Comparison of ENCODE assay signal across 5 fruit fly cellular contexts in genomic region chr3L:129311-129816, dm6.
TF ChIP-seq lines count a peak whose summit lies in the region.

Pdk1 (plus strand) TSS chr3L:129450.

- TF ChIP-seq CTCF in whole organism, embryonic (GFP tag; optimal IDR thresholded peaks at IDR 0.05; lab: Kevin White, UChicago): no peak

TF ChIP-seq in whole organism, adult, 20 proteins besides CTCF, POLR2A, EP300 and RAD21 (continues in another document):
- TF ChIP-seq CG5204 (GFP tag; optimal IDR thresholded peaks at IDR 0.05; lab: Kevin White, UChicago): no peak
- TF ChIP-seq Crg-1 (GFP tag; optimal IDR thresholded peaks at IDR 0.05; lab: Kevin White, UChicago): peak; percentile 15
- peak; percentile 76 for TF ChIP-seq ovo (GFP tag; optimal IDR thresholded peaks at IDR 0.05; lab: Kevin White, UChicago)
- TF ChIP-seq cic (GFP tag; optimal IDR thresholded peaks at IDR 0.05; lab: Kevin White, UChicago): peak; percentile 92
- no peak for TF ChIP-seq Hr96 (GFP tag; optimal IDR thresholded peaks at IDR 0.05; lab: Kevin White, UChicago)
- no peak for TF ChIP-seq CG7045 (GFP tag; optimal IDR thresholded peaks at IDR 0.05; lab: Kevin White, UChicago)
- TF ChIP-seq pad (GFP tag; optimal IDR thresholded peaks at IDR 0.05; lab: Kevin White, UChicago): peak; percentile 71
- TF ChIP-seq CG1620 (GFP tag; optimal IDR thresholded peaks at IDR 0.05; lab: Kevin White, UChicago): no peak
- no peak for TF ChIP-seq Clk (GFP tag; optimal IDR thresholded peaks at IDR 0.05; lab: Kevin White, UChicago)
- TF ChIP-seq toe (GFP tag; optimal IDR thresholded peaks at IDR 0.05; lab: Kevin White, UChicago): no peak
- TF ChIP-seq tj (GFP tag; optimal IDR thresholded peaks at IDR 0.05; lab: Kevin White, UChicago): peak; percentile 63
- TF ChIP-seq CG12768 (GFP tag; optimal IDR thresholded peaks at IDR 0.05; lab: Kevin White, UChicago): peak; percentile 63
- no peak for TF ChIP-seq CG33017 (tag; optimal IDR thresholded peaks at IDR 0.05; lab: Kevin White, UChicago)
- TF ChIP-seq Mnt (GFP tag; optimal IDR thresholded peaks at IDR 0.05; lab: Kevin White, UChicago): peak; percentile 64
- peak; percentile 17 for TF ChIP-seq CG7101 (tag; optimal IDR thresholded peaks at IDR 0.05; lab: Kevin White, UChicago)
- TF ChIP-seq kay (GFP tag; lab: Kevin White, UChicago; ENCODE audit: borderline replicate concordance): peak; percentile 47
- TF ChIP-seq cnc (optimal IDR thresholded peaks at IDR 0.05; lab: Kevin White, UChicago): no peak
- no peak for TF ChIP-seq CG14711 (tag; optimal IDR thresholded peaks at IDR 0.05; lab: Kevin White, UChicago)
- TF ChIP-seq bab1 (GFP tag; optimal IDR thresholded peaks at IDR 0.05; lab: Kevin White, UChicago): peak; percentile 49

TF ChIP-seq in whole organism, embryonic, 481 proteins besides CTCF, POLR2A, EP300 and RAD21 (continues in another document):
- TF ChIP-seq Six4 (GFP tag; optimal IDR thresholded peaks at IDR 0.05; lab: Kevin White, UChicago): no peak
- peak; percentile 40 for TF ChIP-seq CG17385 (GFP tag; optimal IDR thresholded peaks at IDR 0.05; lab: Kevin White, UChicago)
- no peak for TF ChIP-seq CG2875 (GFP tag; optimal IDR thresholded peaks at IDR 0.05; lab: Kevin White, UChicago)
- TF ChIP-seq odd (GFP tag; optimal IDR thresholded peaks at IDR 0.05; lab: Kevin White, UChicago): no peak
- TF ChIP-seq Trl (optimal IDR thresholded peaks at IDR 0.05; lab: Kevin White, UChicago): peak; percentile 93 to 96
- peak; percentile 64 for TF ChIP-seq Trl (GFP tag; optimal IDR thresholded peaks at IDR 0.05; lab: Kevin White, UChicago)
- peak; percentile 40 for TF ChIP-seq CG5180 (GFP tag; optimal IDR thresholded peaks at IDR 0.05; lab: Kevin White, UChicago)
- TF ChIP-seq Bgb (GFP tag; IDR thresholded peaks at IDR 0.05; lab: Robert Waterston, UW; ENCODE audit: partially characterized antibody): peak; percentile 71
- peak; percentile 29 for TF ChIP-seq Dp (GFP tag; optimal IDR thresholded peaks at IDR 0.05; lab: Kevin White, UChicago)
- no peak for TF ChIP-seq gcm (GFP tag; optimal IDR thresholded peaks at IDR 0.05; lab: Kevin White, UChicago)
- peak; percentile 38 for TF ChIP-seq CG11398 (GFP tag; optimal IDR thresholded peaks at IDR 0.05; lab: Kevin White, UChicago)
- peak; percentile 79 for TF ChIP-seq CG3163 (GFP tag; optimal IDR thresholded peaks at IDR 0.05; lab: Kevin White, UChicago)
- peak; percentile 32; the same call in 1 of the 3 replicates for TF ChIP-seq mld (GFP tag; IDR thresholded peaks at IDR 0.05; lab: Robert Waterston, UW; ENCODE audit: partially characterized antibody)
- TF ChIP-seq abd-A (tag; optimal IDR thresholded peaks at IDR 0.05; lab: Kevin White, UChicago): peak; percentile 88
- TF ChIP-seq ato (GFP tag; IDR thresholded peaks at IDR 0.05; lab: Robert Waterston, UW; ENCODE audit: partially characterized antibody): peak; percentile 60
- TF ChIP-seq D19A (tag; optimal IDR thresholded peaks at IDR 0.05; lab: Kevin White, UChicago): peak; percentile 48
- no peak for TF ChIP-seq Hmx (GFP tag; optimal IDR thresholded peaks at IDR 0.05; lab: Kevin White, UChicago)

TF ChIP-seq in whole organism, prepupa, 60 proteins besides CTCF, POLR2A, EP300 and RAD21 (continues in another document):
- TF ChIP-seq CG10631 (GFP tag; optimal IDR thresholded peaks at IDR 0.05; lab: Kevin White, UChicago) (no peak), dac (GFP tag; optimal IDR thresholded peaks at IDR 0.05; lab: Kevin White, UChicago) (no peak), Gug (GFP tag; IDR thresholded peaks at IDR 0.05; lab: Robert Waterston, UW) (no peak), net (GFP tag; optimal IDR thresholded peaks at IDR 0.05; lab: Kevin White, UChicago) (peak; percentile 32), svp (GFP tag; lab: Kevin White, UChicago) (peak; percentile 42), Hr4 (GFP tag; optimal IDR thresholded peaks at IDR 0.05; lab: Kevin White, UChicago) (no peak), CG7368 (GFP tag; optimal IDR thresholded peaks at IDR 0.05; lab: Kevin White, UChicago) (peak; percentile 5), esn (GFP tag; optimal IDR thresholded peaks at IDR 0.05; lab: Kevin White, UChicago) (peak; percentile 22), CG8119 (GFP tag; IDR thresholded peaks at IDR 0.05; lab: Robert Waterston, UW) (0 out of 3 replicates have a peak, but pooled peaks have one; percentile 37), CG9139 (GFP tag; optimal IDR thresholded peaks at IDR 0.05; lab: Kevin White, UChicago) (no peak), CG1621 (tag; optimal IDR thresholded peaks at IDR 0.05; lab: Kevin White, UChicago) (peak; percentile 25), Sox102F (GFP tag; optimal IDR thresholded peaks at IDR 0.05; lab: Kevin White, UChicago) (peak; percentile 21), CG6808 (GFP tag; optimal IDR thresholded peaks at IDR 0.05; lab: Kevin White, UChicago) (peak; percentile 18), eg (GFP tag; IDR thresholded peaks at IDR 0.05; lab: Robert Waterston, UW) (peak; percentile 58; the same call in 2 of the 3 replicates), acj6 (GFP tag; optimal IDR thresholded peaks at IDR 0.05; lab: Kevin White, UChicago) (no peak), cyc (GFP tag; optimal IDR thresholded peaks at IDR 0.05; lab: Kevin White, UChicago) (no peak), Lpt (GFP tag; optimal IDR thresholded peaks at IDR 0.05; lab: Kevin White, UChicago) (no peak), CG8319 (GFP tag; optimal IDR thresholded peaks at IDR 0.05; lab: Kevin White, UChicago) (no peak), CG16779 (tag; optimal IDR thresholded peaks at IDR 0.05; lab: Kevin White, UChicago) (peak; percentile 24), CG6276 (GFP tag; optimal IDR thresholded peaks at IDR 0.05; lab: Kevin White, UChicago) (peak; percentile 26)

TF ChIP-seq in whole organism, pupa, 21 proteins besides CTCF, POLR2A, EP300 and RAD21:
- TF ChIP-seq CG15710 (tag; optimal IDR thresholded peaks at IDR 0.05; lab: Kevin White, UChicago) (no peak), Ets98B (GFP tag; IDR thresholded peaks at IDR 0.05; lab: Robert Waterston, UW) (peak; percentile 20; the same call in 1 of the 2 replicates), CG4496 (GFP tag; IDR thresholded peaks at IDR 0.05; lab: Robert Waterston, UW) (peak; percentile 52; the same call in 2 of the 3 replicates), fd96Ca (GFP tag; IDR thresholded peaks at IDR 0.05; lab: Robert Waterston, UW) (peak; percentile 59), CG10348 (GFP tag; IDR thresholded peaks at IDR 0.05; lab: Robert Waterston, UW) (no peak), CG12605 (GFP tag; IDR thresholded peaks at IDR 0.05; lab: Robert Waterston, UW) (peak; percentile 55; the same call in 1 of the 2 replicates), CG8301 (tag; optimal IDR thresholded peaks at IDR 0.05; lab: Kevin White, UChicago) (no peak), Snoo (tag; optimal IDR thresholded peaks at IDR 0.05; lab: Kevin White, UChicago) (peak; percentile 10), CG32121 (GFP tag; IDR thresholded peaks at IDR 0.05; lab: Robert Waterston, UW) (peak; percentile 32; the same call in 1 of the 2 replicates), Pif1B (GFP tag; optimal IDR thresholded peaks at IDR 0.05; lab: Kevin White, UChicago) (peak; percentile 25), EcR (GFP tag; optimal IDR thresholded peaks at IDR 0.05; lab: Kevin White, UChicago) (peak; percentile 81), CG17806 (tag; optimal IDR thresholded peaks at IDR 0.05; lab: Kevin White, UChicago) (no peak), gl (tag; optimal IDR thresholded peaks at IDR 0.05; lab: Kevin White, UChicago) (peak; percentile 34), CG13204 (GFP tag; optimal IDR thresholded peaks at IDR 0.05; lab: Kevin White, UChicago) (peak; percentile 22)

TF ChIP-seq in whole organism, wandering third instar larva, 38 proteins besides CTCF, POLR2A, EP300 and RAD21:
- TF ChIP-seq dl (GFP tag; optimal IDR thresholded peaks at IDR 0.05; lab: Kevin White, UChicago; ENCODE audit: insufficient read depth in 1 of 2, partially characterized antibody in 2 of 2) (peak; percentile 46 to 81), psq (GFP tag; optimal IDR thresholded peaks at IDR 0.05; lab: Kevin White, UChicago) (peak; percentile 92), Dif (GFP tag; optimal IDR thresholded peaks at IDR 0.05; lab: Kevin White, UChicago; ENCODE audit: partially characterized antibody) (peak; percentile 95), br (GFP tag; optimal IDR thresholded peaks at IDR 0.05; lab: Kevin White, UChicago) (peak; percentile 60), tai (GFP tag; optimal IDR thresholded peaks at IDR 0.05; lab: Kevin White, UChicago) (no peak), Sp1 (GFP tag; optimal IDR thresholded peaks at IDR 0.05; lab: Kevin White, UChicago) (peak; percentile 61), Jra (GFP tag; optimal IDR thresholded peaks at IDR 0.05; lab: Kevin White, UChicago) (no peak), CG32264 (GFP tag; optimal IDR thresholded peaks at IDR 0.05; lab: Kevin White, UChicago) (no peak), h (GFP tag; optimal IDR thresholded peaks at IDR 0.05; lab: Kevin White, UChicago) (peak; percentile 58), Hnf4 (GFP tag; optimal IDR thresholded peaks at IDR 0.05; lab: Kevin White, UChicago) (peak; percentile 40), Hr83 (GFP tag; optimal IDR thresholded peaks at IDR 0.05; lab: Kevin White, UChicago; ENCODE audit: poor library complexity, severe bottlenecking) (peak; percentile 48), Vsx2 (GFP tag; optimal IDR thresholded peaks at IDR 0.05; lab: Kevin White, UChicago; ENCODE audit: partially characterized antibody) (peak; percentile 77), Rel (GFP tag; optimal IDR thresholded peaks at IDR 0.05; lab: Kevin White, UChicago) (no peak), Rel (tag; optimal IDR thresholded peaks at IDR 0.05; lab: Kevin White, UChicago) (peak; percentile 70), foxo (GFP tag; optimal IDR thresholded peaks at IDR 0.05; lab: Kevin White, UChicago) (peak in 1 of 2 experiments; percentile 34), HLH106 (tag; optimal IDR thresholded peaks at IDR 0.05; lab: Kevin White, UChicago) (no peak), rgr (GFP tag; optimal IDR thresholded peaks at IDR 0.05; lab: Kevin White, UChicago) (peak; percentile 61)
